Fruit fly (Drosophila melanogaster) whole organism: ENCODE measurements around the gene Tao.

Experiments
- CG8478 ChIP-seq: fragments of >200 bp; optimal IDR thresholded peaks from 2 replicates; lab custom pipeline; 2018; ENCODE audit warnings: inconsistent platforms
- EcR ChIP-seq, 2 experiments: fragments of >200 bp; optimal IDR thresholded peaks; 2 replicates each; lab custom pipeline; 2017; ENCODE audit warnings: missing biosample characterization in 2 of 2, missing genetic modification characterization in 2 of 2, missing genetic modification reagents in 2 of 2
- psq ChIP-seq: fragments of >200 bp; optimal IDR thresholded peaks from 2 replicates; lab custom pipeline; 2017
- usp ChIP-seq: fragments of >200 bp; optimal IDR thresholded peaks from 2 replicates; lab custom pipeline; 2017; ENCODE audit warnings: missing biosample characterization, missing genetic modification characterization, mixed read lengths

DNA sequence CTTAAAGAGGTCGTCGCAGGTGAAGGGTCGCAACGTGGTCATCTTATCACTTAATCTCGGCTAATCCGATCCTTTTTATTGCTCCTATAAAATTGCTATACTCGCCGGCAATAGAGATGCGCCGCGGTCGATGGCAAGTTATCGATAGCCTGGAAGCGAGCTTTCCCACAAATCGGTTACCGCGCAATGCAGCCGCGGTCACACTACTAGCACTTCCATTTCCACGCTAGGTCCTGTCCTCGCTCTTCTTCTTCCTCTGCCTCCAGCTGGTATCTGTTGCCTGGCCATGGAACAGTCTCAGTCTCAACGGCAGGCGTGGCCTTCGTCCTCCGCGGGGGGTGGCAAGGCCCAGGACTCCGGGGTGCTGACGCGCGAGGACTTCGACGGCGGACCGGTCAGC lies 43.3 kb upstream of the Tao start, which contains the start of the genes Naa20A and MKP-4:
- TF ChIP-seq usp (GFP tag; lab: Kevin White, UChicago), result no peak
- TF ChIP-seq CG8478 (lab: Kevin White, UChicago), result no peak
- TF ChIP-seq psq (lab: Kevin White, UChicago), result no peak
- no peak for TF ChIP-seq EcR (GFP tag; optimal IDR thresholded peaks at IDR 0.05; lab: Kevin White, UChicago)
